Fruit fly (Drosophila melanogaster): ENCODE results near the gene Pcyt2.

Gene Pcyt2

DNA sequence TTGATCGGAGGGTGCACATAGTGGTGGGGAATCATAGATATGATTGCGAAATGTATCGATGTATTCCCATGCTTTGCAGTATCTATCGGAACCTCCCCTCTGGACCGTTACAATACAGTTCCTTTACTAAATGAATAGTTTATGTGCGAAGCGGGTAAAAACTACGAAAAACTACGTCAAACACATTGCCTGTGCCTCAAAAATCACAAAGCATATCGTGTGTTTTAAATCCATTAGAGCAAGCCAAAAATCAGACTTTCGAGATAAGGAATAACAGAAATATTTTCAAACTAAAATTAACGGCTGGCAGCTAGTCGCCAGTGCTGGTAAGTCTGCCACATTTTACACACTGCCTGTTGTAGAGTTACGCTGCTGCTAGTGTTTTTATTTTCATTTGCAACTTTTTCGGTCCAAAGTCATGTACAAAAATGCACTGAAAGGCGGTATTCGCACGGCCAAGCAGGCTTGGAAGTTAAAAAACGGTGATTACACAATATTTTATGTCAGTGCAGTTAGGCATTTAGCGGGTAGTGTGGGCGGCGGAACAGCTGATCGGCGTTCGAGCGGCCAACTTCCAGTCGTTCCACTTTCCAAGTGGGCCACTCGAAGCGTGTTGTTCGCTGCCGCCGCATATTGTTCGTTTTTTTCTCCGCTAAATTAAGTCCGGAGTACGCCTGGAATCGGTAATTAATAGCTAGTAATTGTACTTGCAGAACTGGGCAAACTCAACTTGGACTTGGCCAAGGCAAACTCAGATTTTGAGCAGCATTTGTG is 35.8 kb upstream of the Pcyt2 start (continued):
- TF ChIP-seq CG14050 (GFP tag; IDR thresholded peaks at IDR 0.05), result no peak
- TF ChIP-seq klu (GFP tag; IDR thresholded peaks at IDR 0.05), result peak; percentile 55; the same call in 1 of the 2 replicates
- no peak for TF ChIP-seq HLH3B (GFP tag; IDR thresholded peaks at IDR 0.05)
- TF ChIP-seq Oli (tag; optimal IDR thresholded peaks at IDR 0.05), result no peak
- no peak for TF ChIP-seq CG2202 (tag; optimal IDR thresholded peaks at IDR 0.05)
- TF ChIP-seq CG34376 (GFP tag; optimal IDR thresholded peaks at IDR 0.05), result no peak
- TF ChIP-seq sens (GFP tag), result peak; percentile 95
- TF ChIP-seq toy (GFP tag; IDR thresholded peaks at IDR 0.05), result no peak
- no peak for TF ChIP-seq Fer3 (tag; optimal IDR thresholded peaks at IDR 0.05)
- peak; percentile 54 for TF ChIP-seq CG13775 (GFP tag; optimal IDR thresholded peaks at IDR 0.05)
- no peak for TF ChIP-seq GATAe (GFP tag; conservative IDR thresholded peaks at IDR 0.05)
- TF ChIP-seq Sox100B (GFP tag; optimal IDR thresholded peaks at IDR 0.05), result no peak
- TF ChIP-seq Bgb (GFP tag; IDR thresholded peaks at IDR 0.05; ENCODE audit: partially characterized antibody), result peak; percentile 84
- no peak for TF ChIP-seq CG1529 (GFP tag; optimal IDR thresholded peaks at IDR 0.05)
- no peak for TF ChIP-seq Hand (GFP tag; optimal IDR thresholded peaks at IDR 0.05)
- no peak for TF ChIP-seq Nf-YA (GFP tag; IDR thresholded peaks at IDR 0.05)
- peak; percentile 35; the same call in 1 of the 2 replicates for TF ChIP-seq Atf6 (GFP tag; IDR thresholded peaks at IDR 0.05)
- TF ChIP-seq ken (GFP tag; IDR thresholded peaks at IDR 0.05), result peak; percentile 63; the same call in 2 of the 3 replicates
- peak; percentile 55 for TF ChIP-seq az2 (GFP tag; optimal IDR thresholded peaks at IDR 0.05)
- peak; percentile 47 for TF ChIP-seq CG1602 (GFP tag; optimal IDR thresholded peaks at IDR 0.05)
- TF ChIP-seq Dp (GFP tag; optimal IDR thresholded peaks at IDR 0.05), result peak; percentile 51
- TF ChIP-seq salm (tag; optimal IDR thresholded peaks at IDR 0.05), result peak; percentile 11
- peak; percentile 54 for TF ChIP-seq shn (GFP tag; optimal IDR thresholded peaks at IDR 0.05)
- no peak for TF ChIP-seq ac (GFP tag; optimal IDR thresholded peaks at IDR 0.05)
- no peak for TF ChIP-seq pros (GFP tag; optimal IDR thresholded peaks at IDR 0.05)
- TF ChIP-seq D (optimal IDR thresholded peaks at IDR 0.05), result no peak
- no peak for TF ChIP-seq D (GFP tag; optimal IDR thresholded peaks at IDR 0.05)
- no peak for TF ChIP-seq sqz (GFP tag; optimal IDR thresholded peaks at IDR 0.05)
- no peak for TF ChIP-seq dimm (GFP tag; IDR thresholded peaks at IDR 0.05)
- no peak for TF ChIP-seq CG14965 (GFP tag; optimal IDR thresholded peaks at IDR 0.05; ENCODE audit: borderline replicate concordance)
- TF ChIP-seq disco-r (GFP tag; optimal IDR thresholded peaks at IDR 0.05), result no peak
- no peak for TF ChIP-seq CG7357 (GFP tag; IDR thresholded peaks at IDR 0.05)
- peak; percentile 55 for TF ChIP-seq maf-S (GFP tag; optimal IDR thresholded peaks at IDR 0.05)
- TF ChIP-seq CG9609 (GFP tag; optimal IDR thresholded peaks at IDR 0.05), result peak; percentile 62
- TF ChIP-seq row (GFP tag; IDR thresholded peaks at IDR 0.05), result peak; percentile 56
- peak; percentile 70 for TF ChIP-seq bab2 (GFP tag; optimal IDR thresholded peaks at IDR 0.05)
- no peak for TF ChIP-seq CG2875 (GFP tag; optimal IDR thresholded peaks at IDR 0.05)
- TF ChIP-seq Vsx1 (GFP tag; optimal IDR thresholded peaks at IDR 0.05), result peak; percentile 84
- no peak for TF ChIP-seq run (tag; optimal IDR thresholded peaks at IDR 0.05)
- TF ChIP-seq exex (tag; optimal IDR thresholded peaks at IDR 0.05), result peak; percentile 5
- TF ChIP-seq CG3995 (GFP tag; optimal IDR thresholded peaks at IDR 0.05), result peak; percentile 94
- peak; percentile 25; the same call in 1 of the 2 replicates for TF ChIP-seq CG9215 (GFP tag; IDR thresholded peaks at IDR 0.05)
- TF ChIP-seq CG7786 (GFP tag; optimal IDR thresholded peaks at IDR 0.05), result peak; percentile 87
- TF ChIP-seq gsb (GFP tag; IDR thresholded peaks at IDR 0.05), result no peak
- no peak for TF ChIP-seq CG17359 (tag; optimal IDR thresholded peaks at IDR 0.05)
- TF ChIP-seq emc (GFP tag; optimal IDR thresholded peaks at IDR 0.05), result peak; percentile 58
- TF ChIP-seq odd (GFP tag; optimal IDR thresholded peaks at IDR 0.05), result no peak
- TF ChIP-seq CG3065 (GFP tag; optimal IDR thresholded peaks at IDR 0.05), result peak; percentile 39
- TF ChIP-seq dmrt99B (tag; optimal IDR thresholded peaks at IDR 0.05), result no peak
- peak; percentile 50; the same call in 1 of the 2 replicates for TF ChIP-seq ap (GFP tag; IDR thresholded peaks at IDR 0.05)
- TF ChIP-seq Hr39 (optimal IDR thresholded peaks at IDR 0.05), result no peak

Data from whole organism, embryonic.